Worm (Caenorhabditis elegans) whole organism, late embryonic: ENCODE results near the gene srz-6.

ENCODE experiments used
- K09A11.1 ChIP-seq: sonication (generic microtip); optimal IDR thresholded peaks from 2 replicates; lab custom pipeline; 2017; ENCODE audit warnings: antibody characterized with exemption, mild to moderate bottlenecking, missing genetic modification characterization, missing compliant biosample characterization; ENCODE audit not compliant: insufficient read depth
- ceh-14 ChIP-seq: sonication (generic microtip); optimal IDR thresholded peaks from 2 replicates; lab custom pipeline; 2016; ENCODE audit warnings: missing genotype, missing genetic modification characterization, missing compliant biosample characterization
- ceh-30 ChIP-seq: fragments of 150-350 bp; optimal IDR thresholded peaks from 2 replicates; lab custom pipeline; 2014; ENCODE audit warnings: missing biosample characterization, missing genetic modification characterization
- dve-1 ChIP-seq: sonication (generic microtip); optimal IDR thresholded peaks from 2 replicates; lab custom pipeline; 2017; ENCODE audit warnings: antibody characterized with exemption, mild to moderate bottlenecking, missing genetic modification characterization, missing compliant biosample characterization
- elt-2 ChIP-seq: sonication (generic microtip); optimal IDR thresholded peaks from 2 replicates; lab custom pipeline; 2016; ENCODE audit warnings: missing genetic modification reagents, missing genetic modification characterization, missing compliant biosample characterization
- fkh-10 ChIP-seq: fragments of 150-350 bp; optimal IDR thresholded peaks from 2 replicates; lab custom pipeline; 2014; ENCODE audit warnings: missing biosample characterization, missing genetic modification reagents, missing genetic modification characterization
- lim-6 ChIP-seq: sonication (generic microtip); optimal IDR thresholded peaks from 2 replicates; lab custom pipeline; 2016; ENCODE audit warnings: missing genetic modification characterization, missing compliant biosample characterization
- pag-3 ChIP-seq: sonication (generic microtip); optimal IDR thresholded peaks from 2 replicates; lab custom pipeline; 2016; ENCODE audit warnings: missing compliant biosample characterization, missing genetic modification characterization, borderline replicate concordance
- pax-1 ChIP-seq: fragments of 150-350 bp; optimal IDR thresholded peaks from 2 replicates; lab custom pipeline; 2014; ENCODE audit warnings: missing biosample characterization, missing genetic modification characterization
- pha-4 ChIP-seq: fragments of 150-350 bp; optimal IDR thresholded peaks from 2 replicates; lab custom pipeline; 2018; ENCODE audit warnings: missing biosample characterization, missing genetic modification reagents, missing genetic modification characterization
- tbx-2 ChIP-seq: sonication (generic microtip); optimal IDR thresholded peaks from 2 replicates; lab custom pipeline; 2016; ENCODE audit warnings: missing genetic modification characterization, missing compliant biosample characterization

- TF ChIP-seq lim-6 (tag; lab: Kevin White, UChicago) (no peak), pha-4 (tag; lab: Kevin White, UChicago) (no peak), K09A11.1 (no peak), ceh-30 (no peak), elt-2 (tag; lab: Kevin White, UChicago) (no peak), dve-1 (tag; lab: Kevin White, UChicago) (no peak), pax-1 (tag; lab: Kevin White, UChicago) (no peak), tbx-2 (tag; lab: Kevin White, UChicago) (no peak), ceh-14 (tag; lab: Kevin White, UChicago) (no peak), fkh-10 (GFP tag; lab: Kevin White, UChicago) (no peak), pag-3 (tag; lab: Kevin White, UChicago) (no peak)
These were observed 26.0 kb downstream of the srz-6 start for ce11 chrII:12518008-12518407.
